Worm (Caenorhabditis elegans) whole organism, early embryonic: Measurements from ENCODE around the gene nhr-257.

ENCODE experiments used
- B0310.2 ChIP-seq: sonication (generic microtip); optimal IDR thresholded peaks from 2 replicates; lab custom pipeline; 2016; ENCODE audit warnings: mild to moderate bottlenecking, missing genetic modification characterization, missing compliant biosample characterization
- F13C5.2 ChIP-seq: sonication (generic microtip); optimal IDR thresholded peaks from 2 replicates; lab custom pipeline; 2017; ENCODE audit warnings: mild to moderate bottlenecking, missing genetic modification characterization, inconsistent platforms, missing compliant biosample characterization
- ama-1 ChIP-seq: fragments of 150-350 bp; optimal IDR thresholded peaks from 2 replicates; lab custom pipeline; 2014
- ceh-36 ChIP-seq: sonication (generic microtip); optimal IDR thresholded peaks from 2 replicates; lab custom pipeline; 2016; ENCODE audit warnings: missing genetic modification characterization, inconsistent platforms, missing compliant biosample characterization
- flt-1 ChIP-seq: fragments of 200-800 bp; sonication (Bioruptor generic); IDR thresholded peaks from 2 replicates; pipeline ENCODE4 v1.3.6; 2022; ENCODE audit warnings: missing genetic modification characterization, missing compliant biosample characterization
- hmbx-1 ChIP-seq: sonication (generic microtip); optimal IDR thresholded peaks from 2 replicates; lab custom pipeline; 2016; ENCODE audit warnings: mild to moderate bottlenecking, missing genetic modification characterization, missing compliant biosample characterization
- hmg-4 ChIP-seq: fragments of 200-800 bp; sonication (Bioruptor generic); optimal IDR thresholded peaks from 2 replicates; lab custom pipeline; 2018; ENCODE audit warnings: mild to moderate bottlenecking, missing genetic modification characterization, missing compliant biosample characterization
- scrt-1 ChIP-seq: fragments of 200-800 bp; sonication (Bioruptor generic); IDR thresholded peaks from 2 replicates; pipeline ENCODE4 v1.3.6; 2022; ENCODE audit warnings: missing genetic modification characterization, missing compliant biosample characterization
- tbx-37 ChIP-seq: fragments of 200-800 bp; sonication (Bioruptor generic); conservative IDR thresholded peaks from 2 replicates; pipeline ENCODE4 v1.3.6; 2022; ENCODE audit warnings: missing genetic modification reagents, missing genetic modification characterization, missing compliant biosample characterization

DNA sequence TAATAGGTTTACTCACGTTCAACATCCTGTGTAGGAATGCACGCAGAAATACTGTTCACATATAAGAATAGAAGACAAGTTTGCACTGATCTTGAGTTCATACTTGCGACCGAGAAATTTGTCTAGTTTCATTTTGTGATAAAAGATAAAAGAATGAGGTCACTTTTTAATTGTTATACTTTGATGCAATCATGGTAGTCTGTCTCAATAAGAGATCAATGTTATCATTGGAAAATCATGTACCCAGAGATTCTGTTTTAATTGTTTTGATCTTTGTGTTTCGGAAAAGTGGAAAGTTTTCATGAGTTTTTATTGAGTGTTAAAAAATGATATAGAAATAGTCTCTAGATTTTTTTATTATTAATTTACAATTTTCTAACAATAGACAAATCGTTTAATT is 20.4 kb upstream of the nhr-257 start, which contains the start of gene F54D10.9:
- no peak for TF ChIP-seq ama-1
- TF ChIP-seq flt-1 (GFP tag; lab: Robert Waterston, UW): no peak
- TF ChIP-seq hmbx-1: no peak
- TF ChIP-seq scrt-1 (GFP tag; lab: Robert Waterston, UW): no peak
- TF ChIP-seq hmg-4 (GFP tag; lab: Kevin White, UChicago): no peak
- no peak for TF ChIP-seq B0310.2
- no peak for TF ChIP-seq F13C5.2
- no peak for TF ChIP-seq ceh-36 (tag; lab: Kevin White, UChicago)
- TF ChIP-seq tbx-37 (GFP tag; lab: Robert Waterston, UW): no peak
